Worm (Caenorhabditis elegans) whole organism, L1 larva: Measurements from ENCODE around the gene cnc-4.

Experiments
- C04F5.9 ChIP-seq: sonication (generic microtip); optimal IDR thresholded peaks from 2 replicates; lab custom pipeline; 2016; ENCODE audit warnings: missing genetic modification characterization, missing compliant biosample characterization
- F16B12.6 ChIP-seq: fragments of 150-350 bp; optimal IDR thresholded peaks from 2 replicates; lab custom pipeline; 2014; ENCODE audit warnings: missing biosample characterization, missing genetic modification characterization
- alr-1 ChIP-seq: fragments of 200-800 bp; sonication (Bioruptor generic); optimal IDR thresholded peaks from 2 replicates; lab custom pipeline; 2018; ENCODE audit warnings: borderline replicate concordance, mild to moderate bottlenecking, missing genetic modification characterization, missing compliant biosample characterization
- blmp-1 ChIP-seq: fragments of 150-350 bp; optimal IDR thresholded peaks from 2 replicates; lab custom pipeline; 2014; ENCODE audit warnings: missing biosample characterization, missing genetic modification characterization
- ceh-8 ChIP-seq: fragments of 200-800 bp; sonication (Bioruptor generic); optimal IDR thresholded peaks from 2 replicates; lab custom pipeline; 2018; ENCODE audit warnings: mild to moderate bottlenecking, missing genetic modification characterization, moderate library complexity, missing compliant biosample characterization
- ceh-82 ChIP-seq, 3 experiments: fragments of 150-350 bp in 1 of 3; sonication (generic microtip) in 2 of 3; optimal IDR thresholded peaks; 2 replicates each; lab custom pipeline; 2014 to 2017; ENCODE audit warnings: missing biosample characterization in 3 of 3, missing genetic modification characterization in 3 of 3
- efl-1 ChIP-seq, 4 experiments: fragments of 150-350 bp; optimal IDR thresholded peaks in 3 of 4; peaks in 1 of 4; 1 replicate in 1 of 4; 2 replicates in 3 of 4; lab custom pipeline; 2014; ENCODE audit warnings: missing biosample characterization in 2 of 4, missing genetic modification characterization in 2 of 4, missing genetic modification reagents in 2 of 4
- efl-3 ChIP-seq: fragments of 200-800 bp; sonication (Bioruptor generic); optimal IDR thresholded peaks from 2 replicates; lab custom pipeline; 2018; ENCODE audit warnings: mild to moderate bottlenecking, missing genetic modification characterization, missing compliant biosample characterization
- egl-13 ChIP-seq: sonication (generic microtip); optimal IDR thresholded peaks from 2 replicates; lab custom pipeline; 2016; ENCODE audit warnings: missing genotype, missing genetic modification reagents, missing genetic modification characterization, missing compliant biosample characterization
- elt-3 ChIP-seq, 6 experiments: fragments of 150-350 bp in 1 of 6; sonication (generic microtip); optimal IDR thresholded peaks; 2 replicates each; lab custom pipeline; 2017 to 2018; ENCODE audit warnings: missing biosample characterization in 6 of 6, missing genetic modification characterization in 6 of 6, inconsistent platforms in 1 of 6
- ets-5 ChIP-seq: fragments of 200-800 bp; sonication (Bioruptor generic); IDR thresholded peaks from 2 replicates; pipeline ENCODE4 v1.3.6; 2022; ENCODE audit warnings: missing genetic modification characterization, missing compliant biosample characterization
- fkh-10 ChIP-seq: sonication (generic microtip); optimal IDR thresholded peaks from 2 replicates; lab custom pipeline; 2017; ENCODE audit warnings: missing biosample characterization, missing genetic modification reagents, missing genetic modification characterization
- fkh-4 ChIP-seq: sonication (generic microtip); optimal IDR thresholded peaks from 2 replicates; lab custom pipeline; 2016; ENCODE audit warnings: missing compliant biosample characterization, missing genetic modification characterization, borderline replicate concordance
- fkh-8 ChIP-seq: sonication (generic microtip); optimal IDR thresholded peaks from 2 replicates; lab custom pipeline; 2016; ENCODE audit warnings: mild to moderate bottlenecking, missing genetic modification characterization, missing compliant biosample characterization
- fos-1 ChIP-seq: fragments of 150-350 bp; optimal IDR thresholded peaks from 2 replicates; lab custom pipeline; 2014; ENCODE audit warnings: missing biosample characterization, missing genetic modification characterization
- grh-1 ChIP-seq: fragments of 200-800 bp; sonication (Bioruptor generic); IDR thresholded peaks from 2 replicates; pipeline ENCODE4 v1.3.6; 2022; ENCODE audit warnings: missing genetic modification reagents, missing genetic modification characterization, missing compliant biosample characterization
- hlh-17 ChIP-seq: fragments of 200-800 bp; sonication (Bioruptor generic); optimal IDR thresholded peaks from 2 replicates; lab custom pipeline; 2018; ENCODE audit warnings: missing genetic modification characterization, mild to moderate bottlenecking, missing compliant biosample characterization, moderate library complexity, borderline replicate concordance
- hpl-2 ChIP-seq: fragments of 150-350 bp; optimal IDR thresholded peaks from 2 replicates; lab custom pipeline; 2014; ENCODE audit warnings: missing biosample characterization, missing genetic modification reagents, missing genetic modification characterization
- isw-1 ChIP-seq: fragments of 200-800 bp; sonication (Bioruptor generic); IDR thresholded peaks from 2 replicates; pipeline ENCODE4 v1.3.6; 2022; ENCODE audit warnings: missing genetic modification characterization, missing compliant biosample characterization
- lin-14 ChIP-seq: fragments of 200-800 bp; sonication (Bioruptor generic); optimal IDR thresholded peaks from 2 replicates; lab custom pipeline; 2018; ENCODE audit warnings: mild to moderate bottlenecking, missing genetic modification characterization, moderate library complexity, missing compliant biosample characterization
- lin-39 ChIP-seq: fragments of 150-350 bp; optimal IDR thresholded peaks from 2 replicates; lab custom pipeline; 2014; ENCODE audit warnings: missing biosample characterization, missing genetic modification reagents, missing genetic modification characterization
- lir-3 ChIP-seq: sonication (generic microtip); optimal IDR thresholded peaks from 2 replicates; lab custom pipeline; 2016; ENCODE audit warnings: mild to moderate bottlenecking, missing genetic modification characterization, moderate library complexity, missing compliant biosample characterization; ENCODE audit not compliant: poor library complexity
- lsy-2 ChIP-seq, 2 experiments: fragments of 150-350 bp; optimal IDR thresholded peaks; 2 replicates each; lab custom pipeline; 2014; ENCODE audit warnings: missing biosample characterization in 2 of 2, missing genetic modification characterization in 2 of 2
- mab-9 ChIP-seq: fragments of 200-800 bp; sonication (Bioruptor generic); IDR thresholded peaks from 2 replicates; pipeline ENCODE4 v1.3.6; 2022; ENCODE audit warnings: missing genetic modification reagents, missing genetic modification characterization, missing compliant biosample characterization
- nhr-20 ChIP-seq: sonication (generic microtip); optimal IDR thresholded peaks from 2 replicates; lab custom pipeline; 2016; ENCODE audit warnings: mild to moderate bottlenecking, missing genetic modification characterization, missing compliant biosample characterization
- nhr-28 ChIP-seq: fragments of 150-350 bp; optimal IDR thresholded peaks from 2 replicates; lab custom pipeline; 2014; ENCODE audit warnings: missing biosample characterization, missing genetic modification characterization
- nhr-47 ChIP-seq: sonication (generic microtip); optimal IDR thresholded peaks from 2 replicates; lab custom pipeline; 2016; ENCODE audit warnings: mild to moderate bottlenecking, missing genetic modification characterization, moderate library complexity, missing compliant biosample characterization
- nhr-76 ChIP-seq: sonication (generic microtip); optimal IDR thresholded peaks from 2 replicates; lab custom pipeline; 2017; ENCODE audit warnings: missing biosample characterization, missing genetic modification characterization
- nhr-85 ChIP-seq: sonication (generic microtip); peaks from one replicate; lab custom pipeline; 2016; ENCODE audit warnings: missing genetic modification characterization, inconsistent platforms, missing compliant biosample characterization
- pag-3 ChIP-seq: sonication (generic microtip); optimal IDR thresholded peaks from 2 replicates; lab custom pipeline; 2017; ENCODE audit warnings: missing genetic modification characterization, mild to moderate bottlenecking, missing compliant biosample characterization, antibody characterized with exemption, borderline replicate concordance; ENCODE audit not compliant: insufficient read depth
- pax-3 ChIP-seq: fragments of 200-800 bp; sonication (Bioruptor generic); optimal IDR thresholded peaks from 2 replicates; lab custom pipeline; 2018; ENCODE audit warnings: mild to moderate bottlenecking, missing genetic modification characterization, moderate library complexity, missing compliant biosample characterization
- pqm-1 ChIP-seq: sonication (generic microtip); optimal IDR thresholded peaks from 3 replicates; lab custom pipeline; 2017; ENCODE audit warnings: missing biosample characterization, missing genetic modification characterization
- snpc-4 ChIP-seq: fragments of 150-350 bp; optimal IDR thresholded peaks from 2 replicates; lab custom pipeline; 2014; ENCODE audit warnings: missing biosample characterization, missing genetic modification characterization
- snu-23 ChIP-seq: sonication (generic microtip); optimal IDR thresholded peaks from 2 replicates; lab custom pipeline; 2016; ENCODE audit warnings: missing genetic modification characterization, missing compliant biosample characterization
- sox-4 ChIP-seq: sonication (generic microtip); optimal IDR thresholded peaks from 2 replicates; lab custom pipeline; 2016; ENCODE audit warnings: missing genetic modification characterization, missing compliant biosample characterization
- swsn-7 ChIP-seq: sonication (generic microtip); optimal IDR thresholded peaks from 2 replicates; lab custom pipeline; 2016; ENCODE audit warnings: missing genetic modification characterization, missing compliant biosample characterization
- tbx-2 ChIP-seq: sonication (generic microtip); optimal IDR thresholded peaks from 2 replicates; lab custom pipeline; 2016; ENCODE audit warnings: missing genetic modification characterization, missing compliant biosample characterization
- tlp-1 ChIP-seq: fragments of 150-350 bp; optimal IDR thresholded peaks from 2 replicates; lab custom pipeline; 2014; ENCODE audit warnings: missing biosample characterization, missing genetic modification characterization
- unc-130 ChIP-seq: fragments of 150-350 bp; optimal IDR thresholded peaks from 2 replicates; lab custom pipeline; 2017; ENCODE audit warnings: missing biosample characterization, missing genetic modification characterization, inconsistent platforms
- vab-15 ChIP-seq: sonication (generic microtip); optimal IDR thresholded peaks from 2 replicates; lab custom pipeline; 2017; ENCODE audit warnings: missing genotype, mild to moderate bottlenecking, missing genetic modification characterization, missing compliant biosample characterization
- ztf-11 ChIP-seq, 2 experiments: sonication (generic microtip); optimal IDR thresholded peaks; 2 replicates each; lab custom pipeline; 2016 to 2017; ENCODE audit warnings: missing genetic modification characterization in 2 of 2, missing biosample characterization in 1 of 2, missing compliant biosample characterization in 1 of 2

Gene cnc-4

DNA sequence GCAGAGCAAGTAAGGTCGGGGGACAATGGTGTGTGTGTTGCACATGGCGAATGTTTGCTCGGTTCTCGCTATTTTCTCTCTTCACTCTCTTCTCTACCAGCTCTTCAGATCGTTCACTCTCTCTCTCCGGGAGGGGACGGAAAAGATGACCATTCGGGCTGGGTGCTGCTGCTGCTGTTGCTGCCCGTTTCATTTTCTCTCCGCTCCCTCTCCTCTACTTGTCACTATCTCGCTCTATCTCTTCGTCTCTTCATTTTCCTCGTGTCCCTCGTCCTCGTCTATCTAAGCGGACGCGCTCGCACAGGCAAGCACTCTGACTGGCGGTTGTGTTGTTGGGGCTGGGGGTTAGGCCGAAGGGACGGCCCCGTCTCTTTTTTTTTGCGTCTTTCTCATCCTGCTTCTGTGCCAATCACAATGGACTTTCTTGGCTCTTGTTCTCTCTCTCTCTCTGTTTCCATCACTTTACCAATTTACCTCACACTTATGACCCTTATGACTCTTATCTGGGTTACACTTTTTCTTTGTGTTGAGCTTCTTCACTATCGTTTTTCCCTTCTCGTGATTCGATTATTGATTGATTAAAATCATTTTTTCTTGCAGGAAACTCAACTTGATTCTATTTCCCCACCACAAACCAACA is 27.6 kb downstream of the cnc-4 start, which contains the start of the genes F53E2.2 and unc-60 (continued):
- TF ChIP-seq ceh-82 (tag; optimal IDR thresholded peaks at IDR 0.05; lab: Kevin White, UChicago) (peak in 2 of 3 experiments; percentile 69 to 78), efl-3 (no peak), nhr-76 (tag; lab: Kevin White, UChicago) (no peak), nhr-85 (peak; percentile 74), fkh-4 (tag; lab: Kevin White, UChicago) (no peak), nhr-47 (tag; lab: Kevin White, UChicago) (peak; percentile 72), nhr-28 (tag; lab: Kevin White, UChicago) (no peak), hpl-2 (GFP tag; lab: Kevin White, UChicago) (no peak), vab-15 (no peak), fkh-8 (tag; lab: Kevin White, UChicago) (peak; percentile 45), grh-1 (no peak), pax-3 (tag; lab: Kevin White, UChicago) (no peak), egl-13 (no peak), ceh-8 (GFP tag; lab: Kevin White, UChicago) (no peak), ztf-11 (tag; optimal IDR thresholded peaks at IDR 0.05; lab: Kevin White, UChicago) (peak in 1 of 2 experiments; percentile 54), pag-3 (no peak), lin-14 (GFP tag; lab: Kevin White, UChicago) (peak; percentile 98), nhr-20 (peak; percentile 40), lsy-2 (tag; optimal IDR thresholded peaks at IDR 0.05; lab: Kevin White, UChicago) (peak; percentile 15 to 56), pqm-1 (tag; lab: Kevin White, UChicago) (no peak), elt-3 (tag; optimal IDR thresholded peaks at IDR 0.05; lab: Kevin White, UChicago) (no peak), lin-39 (tag; lab: Kevin White, UChicago) (no peak), hlh-17 (GFP tag; lab: Kevin White, UChicago) (no peak), sox-4 (tag; lab: Kevin White, UChicago) (no peak), alr-1 (no peak), F16B12.6 (no peak), unc-130 (tag; lab: Kevin White, UChicago) (no peak), isw-1 (GFP tag; lab: Robert Waterston, UW) (peak; percentile 30; the same call in 1 of the 2 replicates), ets-5 (GFP tag; lab: Robert Waterston, UW) (no peak), C04F5.9 (tag; lab: Kevin White, UChicago) (no peak), blmp-1 (peak; percentile 49), swsn-7 (tag; lab: Kevin White, UChicago) (peak; percentile 60), mab-9 (GFP tag; lab: Robert Waterston, UW) (no peak; the same call in 1 of the 2 replicates), snpc-4 (tag; lab: Kevin White, UChicago) (no peak), fos-1 (tag; lab: Kevin White, UChicago) (no peak), fkh-10 (no peak), tbx-2 (tag; lab: Kevin White, UChicago) (peak; percentile 68)
- TF ChIP-seq, all 84 proteins: peak for 33

DNA sequence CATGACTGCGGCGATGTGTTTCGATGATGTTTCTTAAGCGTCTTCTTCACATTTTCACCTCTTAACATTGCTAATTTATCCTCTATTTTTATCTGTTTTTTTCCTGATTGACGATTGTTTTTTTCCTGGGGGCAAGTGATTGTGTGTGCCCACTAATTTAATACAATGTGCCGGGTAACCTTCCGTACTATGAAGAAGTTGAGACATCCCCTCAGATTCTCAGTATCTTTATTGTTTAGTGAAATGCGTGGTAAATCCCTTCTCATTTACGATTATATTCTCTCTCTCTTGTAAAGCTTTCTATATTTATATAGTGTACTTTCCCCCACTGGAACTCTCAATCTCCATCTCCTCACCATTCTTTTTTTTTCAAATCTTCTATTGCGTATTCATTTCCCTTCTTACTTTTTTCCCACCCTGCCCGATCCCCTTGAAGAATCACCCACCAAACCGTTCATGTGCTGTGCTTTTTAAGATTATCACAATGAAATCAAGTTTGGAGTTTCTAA is 29.3 kb downstream of the cnc-4 start:
- TF ChIP-seq sox-4 (tag; lab: Kevin White, UChicago) = no peak
- TF ChIP-seq tlp-1 = no peak
- TF ChIP-seq fkh-10 = no peak
- peak; percentile 29 for TF ChIP-seq nhr-85

DNA sequence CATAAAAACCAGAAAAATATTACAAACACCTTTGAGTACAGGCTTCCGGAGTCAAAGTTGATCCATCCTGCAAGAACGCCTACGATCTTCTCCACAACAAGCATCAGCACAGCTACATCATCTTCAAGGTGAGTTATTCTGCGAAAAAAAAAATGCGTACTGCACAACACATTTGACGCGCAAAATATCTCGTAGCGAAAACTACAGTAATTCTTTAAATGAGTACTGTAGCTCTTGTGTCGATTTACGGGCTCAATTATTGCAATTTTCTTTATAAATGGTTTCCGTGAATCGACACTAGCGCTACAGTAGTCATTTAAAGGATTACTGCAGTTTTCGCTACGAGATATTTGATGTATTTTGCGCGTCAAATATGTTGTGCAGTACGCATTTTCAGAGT is 29.8 kb downstream of the cnc-4 start:
- TF ChIP-seq snu-23 (GFP tag; lab: Kevin White, UChicago) (no peak), efl-1 (optimal IDR thresholded peaks at IDR 0.05; lab: Kevin White, UChicago) (no peak), efl-1 (GFP tag; optimal IDR thresholded peaks at IDR 0.05 in 1 of 2; lab: Kevin White, UChicago) (peak in 1 of 2 experiments; percentile 87), lir-3 (tag; lab: Kevin White, UChicago) (no peak)
- TF ChIP-seq, all 84 proteins: peak for 1
